Fruit fly (Drosophila melanogaster): ENCODE measurements around the gene TBC1D23.

Gene TBC1D23

DNA sequence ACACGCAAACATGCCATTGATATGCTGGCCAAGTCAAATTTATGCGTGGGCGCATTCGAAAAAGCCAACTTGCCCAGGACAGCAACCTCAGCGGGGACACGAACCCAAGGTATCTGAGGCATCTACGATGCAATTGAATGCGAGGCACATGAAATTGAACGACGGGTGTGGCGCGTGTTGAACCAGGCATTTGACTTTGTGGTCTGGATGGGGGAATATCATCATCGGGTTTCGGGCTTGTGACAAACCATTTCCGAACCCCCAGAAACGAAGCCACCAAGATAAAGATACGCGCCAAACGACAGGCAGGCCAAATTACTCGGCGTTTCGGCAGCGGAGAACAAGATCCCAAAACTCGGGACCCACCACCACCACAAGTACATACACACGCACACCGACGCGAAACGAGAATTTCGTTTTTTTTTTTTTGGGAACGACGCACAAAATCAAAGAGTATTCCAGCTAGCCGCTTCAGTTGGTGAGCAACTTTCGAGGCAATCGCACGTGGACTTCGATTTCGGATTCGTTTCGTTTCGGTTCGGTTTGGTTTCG, 13.7 kb downstream of the TBC1D23 start, which contains the start of gene MFS3 (continued):
- TF ChIP-seq CG6272 (GFP tag; IDR thresholded peaks at IDR 0.05) (peak; percentile 6; the same call in 1 of the 2 replicates), Hr51 (GFP tag; optimal IDR thresholded peaks at IDR 0.05) (peak in 1 of 2 experiments; percentile 21), CG17612 (GFP tag; IDR thresholded peaks at IDR 0.05) (no peak), Jarid2 (GFP tag; optimal IDR thresholded peaks at IDR 0.05) (peak; percentile 66), Awh (GFP tag; IDR thresholded peaks at IDR 0.05) (no peak), HLH54F (GFP tag; optimal IDR thresholded peaks at IDR 0.05) (no peak), tap (tag; optimal IDR thresholded peaks at IDR 0.05) (peak; percentile 11), Bdp1 (GFP tag; optimal IDR thresholded peaks at IDR 0.05) (no peak), dpn (GFP tag; optimal IDR thresholded peaks at IDR 0.05) (peak in 1 of 2 experiments; percentile 21), CG15073 (GFP tag; optimal IDR thresholded peaks at IDR 0.05) (no peak), Meics (GFP tag; optimal IDR thresholded peaks at IDR 0.05) (peak; percentile 13), Eip74EF (GFP tag; optimal IDR thresholded peaks at IDR 0.05) (peak in 1 of 2 experiments; percentile 23), CG12659 (GFP tag; optimal IDR thresholded peaks at IDR 0.05) (peak; percentile 33), CG3726 (GFP tag; IDR thresholded peaks at IDR 0.05) (no peak), trh (GFP tag; optimal IDR thresholded peaks at IDR 0.05) (no peak), H2.0 (GFP tag; IDR thresholded peaks at IDR 0.05) (no peak), pnt (GFP tag; optimal IDR thresholded peaks at IDR 0.05) (no peak), maf-S (GFP tag; optimal IDR thresholded peaks at IDR 0.05) (no peak), Fer1 (GFP tag; optimal IDR thresholded peaks at IDR 0.05) (peak; percentile 62), CG18599 (GFP tag; optimal IDR thresholded peaks at IDR 0.05) (peak; percentile 46), CG12769 (tag; optimal IDR thresholded peaks at IDR 0.05) (peak; percentile 89), Dref (GFP tag; IDR thresholded peaks at IDR 0.05) (0 out of 2 replicates have a peak, but pooled peaks have one; percentile 29), CG10543 (GFP tag; optimal IDR thresholded peaks at IDR 0.05) (peak; percentile 75), CG3995 (GFP tag; optimal IDR thresholded peaks at IDR 0.05) (no peak), CG8765 (GFP tag; IDR thresholded peaks at IDR 0.05) (no peak), kay (GFP tag; optimal IDR thresholded peaks at IDR 0.05) (no peak), MTF-1 (GFP tag; optimal IDR thresholded peaks at IDR 0.05; ENCODE audit: borderline replicate concordance) (peak; percentile 51), fd64A (GFP tag; optimal IDR thresholded peaks at IDR 0.05) (no peak), CG7271 (tag; optimal IDR thresholded peaks at IDR 0.05) (no peak), rib (GFP tag; IDR thresholded peaks at IDR 0.05) (no peak), CG3847 (GFP tag; IDR thresholded peaks at IDR 0.05) (no peak), CG17385 (GFP tag; optimal IDR thresholded peaks at IDR 0.05) (peak; percentile 40), tin (GFP tag; optimal IDR thresholded peaks at IDR 0.05) (no peak), HmgZ (tag; optimal IDR thresholded peaks at IDR 0.05) (peak; percentile 4), BEAF-32 (GFP tag; optimal IDR thresholded peaks at IDR 0.05) (peak; percentile 22), Hey (tag; optimal IDR thresholded peaks at IDR 0.05) (peak; percentile 13), CG16813 (GFP tag; IDR thresholded peaks at IDR 0.05; ENCODE audit: partially characterized antibody) (no peak), CG34376 (GFP tag; optimal IDR thresholded peaks at IDR 0.05) (peak; percentile 24), Elba2 (GFP tag; optimal IDR thresholded peaks at IDR 0.05) (no peak), CG8388 (GFP tag; optimal IDR thresholded peaks at IDR 0.05) (no peak), ssp (GFP tag; IDR thresholded peaks at IDR 0.05) (no peak), CG8281 (tag; optimal IDR thresholded peaks at IDR 0.05) (no peak), Adf1 (GFP tag; IDR thresholded peaks at IDR 0.05) (no peak; the same call in 1 of the 2 replicates), CG32772 (GFP tag; IDR thresholded peaks at IDR 0.05) (peak; percentile 53; the same call in 1 of the 2 replicates), CG30403 (GFP tag; optimal IDR thresholded peaks at IDR 0.05) (peak; percentile 14), nerfin-1 (tag; optimal IDR thresholded peaks at IDR 0.05) (no peak), CG6765 (GFP tag; optimal IDR thresholded peaks at IDR 0.05) (no peak), CG10147 (GFP tag; optimal IDR thresholded peaks at IDR 0.05) (no peak), CG7556 (GFP tag; optimal IDR thresholded peaks at IDR 0.05) (no peak)

Data from whole organism, embryonic.